Worm (Caenorhabditis elegans) whole organism, young adult: ENCODE measurements around the gene Y54G2A.77.

ENCODE experiments used
- B0035.1 ChIP-seq: sonication (generic microtip); optimal IDR thresholded peaks from 2 replicates; lab custom pipeline; 2016; ENCODE audit warnings: missing genetic modification characterization, mild to moderate bottlenecking, missing compliant biosample characterization, missing genotype, missing genetic modification reagents
- F49E8.2 ChIP-seq: sonication (generic microtip); optimal IDR thresholded peaks from 3 replicates; lab custom pipeline; 2017; ENCODE audit warnings: missing genetic modification characterization, mild to moderate bottlenecking, missing compliant biosample characterization, antibody characterized with exemption, moderate library complexity; ENCODE audit not compliant: insufficient read depth
- attf-3 ChIP-seq: fragments of 200-800 bp; sonication (Bioruptor generic); conservative IDR thresholded peaks from 2 replicates; pipeline ENCODE4 v1.3.6; 2022; ENCODE audit warnings: missing genetic modification reagents, missing genetic modification characterization, missing compliant biosample characterization
- ceh-58 ChIP-seq: fragments of 200-800 bp; sonication (Bioruptor generic); IDR thresholded peaks from 2 replicates; pipeline ENCODE4 v1.3.6; 2022; ENCODE audit warnings: missing genetic modification characterization, missing compliant biosample characterization
- ceh-79 ChIP-seq: sonication (generic microtip); optimal IDR thresholded peaks from 2 replicates; lab custom pipeline; 2017; ENCODE audit warnings: mild to moderate bottlenecking, missing genetic modification characterization, missing compliant biosample characterization
- ceh-91 ChIP-seq: fragments of 200-800 bp; sonication (Bioruptor generic); IDR thresholded peaks from 2 replicates; pipeline ENCODE4 v1.3.6; 2022; ENCODE audit warnings: missing genetic modification reagents, missing genetic modification characterization, missing compliant biosample characterization
- lin-26 ChIP-seq: fragments of 200-800 bp; sonication (Bioruptor generic); IDR thresholded peaks from 2 replicates; pipeline ENCODE4 v1.3.6; 2022; ENCODE audit warnings: missing genetic modification reagents, missing genetic modification characterization, missing compliant biosample characterization
- lir-1 ChIP-seq: fragments of 200-800 bp; sonication (Bioruptor generic); conservative IDR thresholded peaks from 2 replicates; pipeline ENCODE4 v1.3.6; 2022; ENCODE audit warnings: missing genetic modification reagents, missing genetic modification characterization, missing compliant biosample characterization
- sdz-38 ChIP-seq: sonication (generic microtip); optimal IDR thresholded peaks from 2 replicates; lab custom pipeline; 2016; ENCODE audit warnings: missing genotype, missing genetic modification characterization, missing compliant biosample characterization
- tbp1 ChIP-seq: fragments of 200-800 bp; sonication (Bioruptor generic); optimal IDR thresholded peaks from 2 replicates; lab custom pipeline; 2018; ENCODE audit warnings: mild to moderate bottlenecking, missing genetic modification characterization, missing compliant biosample characterization
- unc-62 ChIP-seq: fragments of 150-350 bp; optimal IDR thresholded peaks from 2 replicates; lab custom pipeline; 2014; ENCODE audit warnings: missing biosample characterization, missing genetic modification reagents, missing genetic modification characterization
- zfh-2 ChIP-seq: fragments of 200-800 bp; sonication (Bioruptor generic); conservative IDR thresholded peaks from 2 replicates; pipeline ENCODE4 v1.3.6; 2022; ENCODE audit warnings: missing genetic modification reagents, missing genetic modification characterization, missing compliant biosample characterization
- ztf-3 ChIP-seq: fragments of 200-800 bp; sonication (Bioruptor generic); optimal IDR thresholded peaks from 2 replicates; lab custom pipeline; 2018; ENCODE audit warnings: mild to moderate bottlenecking, missing genetic modification characterization, missing compliant biosample characterization

- no peak for TF ChIP-seq F49E8.2 (tag; lab: Kevin White, UChicago)
- no peak for TF ChIP-seq attf-3
- TF ChIP-seq sdz-38 (tag; lab: Kevin White, UChicago): no peak
- TF ChIP-seq tbp1 (GFP tag; lab: Kevin White, UChicago): peak; percentile 56
- TF ChIP-seq ceh-79: no peak
- no peak for TF ChIP-seq unc-62 (GFP tag; lab: Kevin White, UChicago)
- no peak for TF ChIP-seq ceh-58
- no peak for TF ChIP-seq ztf-3 (GFP tag; lab: Kevin White, UChicago)
- TF ChIP-seq ceh-91 (GFP tag; lab: Robert Waterston, UW): no peak
- no peak for TF ChIP-seq lin-26 (GFP tag; lab: Robert Waterston, UW)
- no peak for TF ChIP-seq lir-1 (GFP tag; lab: Robert Waterston, UW)
- no peak for TF ChIP-seq B0035.1 (tag; lab: Kevin White, UChicago)
- no peak for TF ChIP-seq zfh-2
Observed at ce11 chrIV:2758079-2758478, 4.4 kb upstream of the Y54G2A.77 start.
